Fruit fly (Drosophila melanogaster): Measurements from ENCODE around the gene CG13409.
A peak's percentile ranks its signal among the peaks of the same experiment; 100 is the strongest.

CG13409 gene

DNA sequence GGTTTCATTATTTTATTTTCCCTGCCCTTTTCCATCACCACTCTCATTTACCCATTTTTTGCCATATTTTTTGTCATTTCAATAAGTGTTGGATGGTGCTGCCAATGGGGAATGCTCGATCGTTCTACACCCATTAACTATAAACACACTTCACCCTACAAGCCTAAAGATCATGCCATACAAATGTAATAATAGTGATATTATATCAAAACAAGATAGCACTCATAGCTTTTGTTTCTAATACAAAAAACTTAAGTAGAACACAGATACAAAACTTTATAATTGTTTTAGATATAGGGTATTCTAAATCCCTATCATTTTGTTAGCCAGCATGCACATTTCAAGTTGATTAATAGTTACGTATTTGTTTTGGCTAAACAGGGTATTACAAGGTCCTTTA lies 32.1 kb downstream of the CG13409 start:
- TF ChIP-seq Pif1A (GFP tag; optimal IDR thresholded peaks at IDR 0.05), result peak; percentile 5
- no peak for TF ChIP-seq CG8159 (tag; optimal IDR thresholded peaks at IDR 0.05)

DNA sequence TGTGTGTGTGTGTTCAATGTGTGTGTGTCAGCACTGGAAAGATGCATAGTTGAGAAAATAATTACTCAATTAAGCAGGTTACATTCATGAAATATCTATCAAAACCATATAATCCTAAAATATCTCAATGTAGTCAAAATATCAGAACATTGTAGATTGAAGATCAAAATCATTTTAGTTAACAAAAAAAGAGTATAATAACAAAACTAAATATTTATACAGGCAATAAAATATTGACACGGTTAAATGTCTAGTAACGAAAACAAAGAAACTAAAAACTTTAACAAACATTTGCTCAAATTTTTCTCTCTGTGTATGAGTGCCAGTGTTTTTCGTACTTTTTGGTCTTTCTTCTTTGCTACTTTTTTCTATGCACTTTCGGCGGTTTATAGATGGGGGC lies 32.8 kb downstream of the CG13409 start:
- no peak for TF ChIP-seq CG13204 (GFP tag; optimal IDR thresholded peaks at IDR 0.05)
- TF ChIP-seq CG15710 (tag; optimal IDR thresholded peaks at IDR 0.05), result peak; percentile 27
- TF ChIP-seq CG17806 (tag; optimal IDR thresholded peaks at IDR 0.05), result peak; percentile 4
- TF ChIP-seq CG8159 (tag; optimal IDR thresholded peaks at IDR 0.05), result peak; percentile 55

DNA sequence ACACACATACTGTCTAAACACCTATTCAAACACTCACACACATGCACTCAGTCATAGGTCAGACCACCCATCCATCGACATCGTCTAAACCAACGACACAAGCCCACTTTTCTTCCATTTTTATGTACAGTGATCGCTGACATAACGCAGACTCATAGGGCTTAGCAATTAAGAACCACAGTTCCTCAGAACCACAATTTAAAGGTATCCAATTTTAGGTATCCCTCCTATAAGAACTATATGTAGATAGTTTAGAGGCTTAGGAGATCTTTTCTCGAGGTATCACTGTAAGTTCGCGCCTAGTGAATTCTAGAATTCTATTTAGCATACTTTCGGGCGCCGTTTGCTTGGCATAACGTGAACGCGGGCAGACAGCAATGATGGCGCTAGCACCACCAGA lies 38.8 kb downstream of the CG13409 start:
- TF ChIP-seq D1 (tag; optimal IDR thresholded peaks at IDR 0.05) (no peak), gl (tag; optimal IDR thresholded peaks at IDR 0.05) (no peak), CG8301 (tag; optimal IDR thresholded peaks at IDR 0.05) (peak; percentile 69), CG10348 (GFP tag; IDR thresholded peaks at IDR 0.05) (peak; percentile 43; the same call in 1 of the 2 replicates), CG32121 (GFP tag; IDR thresholded peaks at IDR 0.05) (peak; percentile 72), CG4496 (GFP tag; IDR thresholded peaks at IDR 0.05) (peak; percentile 85), rn (GFP tag; IDR thresholded peaks at IDR 0.05) (peak; percentile 52; the same call in 1 of the 2 replicates), CG15710 (tag; optimal IDR thresholded peaks at IDR 0.05) (peak; percentile 60), CG13204 (GFP tag; optimal IDR thresholded peaks at IDR 0.05) (no peak), CG17806 (tag; optimal IDR thresholded peaks at IDR 0.05) (peak; percentile 53), CG8159 (tag; optimal IDR thresholded peaks at IDR 0.05) (peak; percentile 48), CG34367 (tag; optimal IDR thresholded peaks at IDR 0.05) (peak; percentile 52), Ets98B (GFP tag; IDR thresholded peaks at IDR 0.05) (peak; percentile 84), EcR (GFP tag; optimal IDR thresholded peaks at IDR 0.05) (no peak), CG14655 (GFP tag; optimal IDR thresholded peaks at IDR 0.05) (peak; percentile 70), fd96Ca (GFP tag; IDR thresholded peaks at IDR 0.05) (peak; percentile 86), Pif1A (GFP tag; optimal IDR thresholded peaks at IDR 0.05) (peak; percentile 74), Snoo (tag; optimal IDR thresholded peaks at IDR 0.05) (peak; percentile 40), CG9948 (tag; optimal IDR thresholded peaks at IDR 0.05) (peak; percentile 53), CG12605 (GFP tag; IDR thresholded peaks at IDR 0.05) (peak; percentile 49), Pif1B (GFP tag; optimal IDR thresholded peaks at IDR 0.05) (peak; percentile 40)

DNA sequence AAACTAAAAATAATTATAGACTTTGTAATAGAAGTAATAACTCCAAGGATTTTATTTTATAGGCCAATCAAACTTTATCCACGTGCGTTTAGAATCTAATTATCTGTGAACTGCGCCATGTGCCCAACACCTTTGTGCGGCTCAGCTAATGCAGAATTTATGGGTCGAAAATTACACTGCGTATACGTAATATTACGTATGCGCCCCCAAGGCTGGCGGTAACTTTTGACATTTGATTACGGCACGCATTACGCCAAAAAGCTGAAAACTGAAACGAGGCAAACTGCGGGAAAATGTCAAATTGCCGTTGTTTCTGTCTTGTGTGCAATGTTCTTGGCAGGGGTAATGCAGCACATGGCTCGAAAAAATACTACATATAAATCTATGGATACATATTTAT lies 40.1 kb downstream of the CG13409 start:
- no peak for TF ChIP-seq CG9948 (tag; optimal IDR thresholded peaks at IDR 0.05)
- no peak for TF ChIP-seq Pif1B (GFP tag; optimal IDR thresholded peaks at IDR 0.05)
- TF ChIP-seq CG17806 (tag; optimal IDR thresholded peaks at IDR 0.05), result no peak
- TF ChIP-seq CG8301 (tag; optimal IDR thresholded peaks at IDR 0.05), result no peak
- TF ChIP-seq CG15710 (tag; optimal IDR thresholded peaks at IDR 0.05), result no peak
- TF ChIP-seq EcR (GFP tag; optimal IDR thresholded peaks at IDR 0.05), result no peak
- TF ChIP-seq CG4496 (GFP tag; IDR thresholded peaks at IDR 0.05), result no peak

DNA sequence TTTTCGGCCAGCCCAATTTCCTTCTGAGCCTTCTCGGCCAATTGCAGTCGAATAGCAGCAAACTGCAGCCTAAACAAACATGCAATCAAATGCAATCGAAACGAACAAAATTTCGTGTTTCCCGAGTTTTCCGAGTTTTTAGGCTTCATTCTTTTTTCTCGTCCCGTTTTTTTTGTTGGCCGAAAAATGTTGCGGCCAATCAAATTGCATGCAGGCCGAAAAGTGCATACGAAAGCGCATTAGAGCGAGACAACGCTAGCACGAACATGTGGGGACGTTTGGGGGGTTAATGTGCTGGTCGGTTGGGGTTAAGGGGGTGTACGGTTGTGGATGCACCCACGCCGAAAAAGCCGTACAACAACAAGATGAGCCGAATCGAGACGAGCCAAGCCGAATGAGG lies 41.9 kb downstream of the CG13409 start:
- TF ChIP-seq CG32121 (GFP tag; IDR thresholded peaks at IDR 0.05), result 0 out of 2 replicates have a peak, but pooled peaks have one; percentile 45
- TF ChIP-seq rn (GFP tag; IDR thresholded peaks at IDR 0.05), result 0 out of 2 replicates have a peak, but pooled peaks have one; percentile 13
- peak; percentile 49; the same call in 1 of the 2 replicates for TF ChIP-seq CG12605 (GFP tag; IDR thresholded peaks at IDR 0.05)
- TF ChIP-seq CG9948 (tag; optimal IDR thresholded peaks at IDR 0.05), result no peak
- TF ChIP-seq CG34367 (tag; optimal IDR thresholded peaks at IDR 0.05), result no peak
- peak; percentile 44; the same call in 1 of the 2 replicates for TF ChIP-seq Ets98B (GFP tag; IDR thresholded peaks at IDR 0.05)
- peak; percentile 59; the same call in 2 of the 3 replicates for TF ChIP-seq CG4496 (GFP tag; IDR thresholded peaks at IDR 0.05)

DNA sequence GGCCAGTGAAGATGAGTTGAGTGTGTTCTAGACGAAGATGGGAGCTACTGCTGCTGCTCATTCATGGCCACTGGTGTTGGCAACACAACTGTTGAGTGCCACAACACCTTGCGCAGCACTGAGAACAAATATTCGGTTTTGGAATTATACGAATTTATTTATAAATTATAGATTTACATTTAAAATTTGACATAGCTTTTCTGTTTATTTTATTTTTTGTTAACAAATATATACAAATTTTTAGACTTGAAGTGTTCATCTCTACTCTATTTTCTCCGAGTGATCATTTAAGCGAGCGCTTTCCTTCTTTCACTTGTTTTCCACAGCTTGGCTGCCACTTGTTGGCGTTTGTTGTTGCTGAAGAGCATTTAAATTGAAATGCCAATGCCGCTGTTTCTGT lies 44.2 kb downstream of the CG13409 start:
- TF ChIP-seq gl (tag; optimal IDR thresholded peaks at IDR 0.05), result no peak
- TF ChIP-seq CG14655 (GFP tag; optimal IDR thresholded peaks at IDR 0.05), result peak; percentile 36
- TF ChIP-seq CG12605 (GFP tag; IDR thresholded peaks at IDR 0.05), result peak; percentile 51; the same call in 1 of the 2 replicates
- TF ChIP-seq Snoo (tag; optimal IDR thresholded peaks at IDR 0.05), result no peak
- peak; percentile 11 for TF ChIP-seq Pif1B (GFP tag; optimal IDR thresholded peaks at IDR 0.05)
- no peak for TF ChIP-seq D1 (tag; optimal IDR thresholded peaks at IDR 0.05)
- peak; percentile 58 for TF ChIP-seq Ets98B (GFP tag; IDR thresholded peaks at IDR 0.05)
- no peak for TF ChIP-seq CG17806 (tag; optimal IDR thresholded peaks at IDR 0.05)
- TF ChIP-seq fd96Ca (GFP tag; IDR thresholded peaks at IDR 0.05), result no peak
- peak; percentile 5 for TF ChIP-seq Pif1A (GFP tag; optimal IDR thresholded peaks at IDR 0.05)
